Fruit fly (Drosophila melanogaster): ENCODE results near the gene CG10333.

Gene CG10333

dm6 chr2L:18590942-18591257, 15.7 kb upstream of the CG10333 start:
- no peak for TF ChIP-seq Hr39 (GFP tag; optimal IDR thresholded peaks at IDR 0.05)
- no peak for TF ChIP-seq CG8319 (GFP tag; optimal IDR thresholded peaks at IDR 0.05)
- TF ChIP-seq CG4318 (GFP tag; optimal IDR thresholded peaks at IDR 0.05) = no peak

dm6 chr2L:18596871-18597338, 9.7 kb upstream of the CG10333 start, which contains the start of gene amos:
Gene amos, minus strand, starts transcription at chr2L:18596921.
- TF ChIP-seq CG10669 (GFP tag; optimal IDR thresholded peaks at IDR 0.05) (no peak), Sox102F (GFP tag; optimal IDR thresholded peaks at IDR 0.05) (no peak), pdm3 (GFP tag; optimal IDR thresholded peaks at IDR 0.05) (no peak), CG8119 (GFP tag; IDR thresholded peaks at IDR 0.05) (no peak), CG31627 (GFP tag; optimal IDR thresholded peaks at IDR 0.05) (no peak), CG15336 (GFP tag; IDR thresholded peaks at IDR 0.05) (no peak)

- no peak for TF ChIP-seq CG6276 (GFP tag; optimal IDR thresholded peaks at IDR 0.05)
- TF ChIP-seq Sox102F (GFP tag; optimal IDR thresholded peaks at IDR 0.05) = no peak
- no peak for TF ChIP-seq cyc (GFP tag; optimal IDR thresholded peaks at IDR 0.05)
- no peak for TF ChIP-seq fd59A (GFP tag; optimal IDR thresholded peaks at IDR 0.05)
- no peak for TF ChIP-seq lz (GFP tag; optimal IDR thresholded peaks at IDR 0.05)
- no peak for TF ChIP-seq CG8632 (GFP tag; optimal IDR thresholded peaks at IDR 0.05)
- TF ChIP-seq Blimp-1 (GFP tag; optimal IDR thresholded peaks at IDR 0.05) = no peak
- TF ChIP-seq CG7368 (GFP tag; optimal IDR thresholded peaks at IDR 0.05) = no peak
- no peak for TF ChIP-seq CG31627 (GFP tag; optimal IDR thresholded peaks at IDR 0.05)
Measured at dm6 chr2L:18598150-18598723, 8.4 kb upstream of the CG10333 start.

- TF ChIP-seq Gug (GFP tag; IDR thresholded peaks at IDR 0.05) (no peak), CG8632 (GFP tag; optimal IDR thresholded peaks at IDR 0.05) (no peak), salr (GFP tag; optimal IDR thresholded peaks at IDR 0.05) (no peak), CG9139 (GFP tag; optimal IDR thresholded peaks at IDR 0.05) (no peak), fd59A (GFP tag; optimal IDR thresholded peaks at IDR 0.05) (no peak), Eip75B (GFP tag; optimal IDR thresholded peaks at IDR 0.05) (no peak), CG11294 (GFP tag; IDR thresholded peaks at IDR 0.05) (no peak), CG16779 (tag; optimal IDR thresholded peaks at IDR 0.05) (no peak), cyc (GFP tag; optimal IDR thresholded peaks at IDR 0.05) (no peak), CG11762 (GFP tag; optimal IDR thresholded peaks at IDR 0.05; ENCODE audit: insufficient read depth) (no peak)
Measured at dm6 chr2L:18599152-18599551, 7.5 kb upstream of the CG10333 start.

- peak; percentile 98 for TF ChIP-seq Ets96B (tag; optimal IDR thresholded peaks at IDR 0.05)
- TF ChIP-seq acj6 (GFP tag; optimal IDR thresholded peaks at IDR 0.05) = peak; percentile 99
- no peak for TF ChIP-seq fd85E (GFP tag; optimal IDR thresholded peaks at IDR 0.05)
- TF ChIP-seq Gug (GFP tag; IDR thresholded peaks at IDR 0.05) = peak; percentile 97
- TF ChIP-seq Lpt (GFP tag; optimal IDR thresholded peaks at IDR 0.05) = peak; percentile 97
- TF ChIP-seq Sox14 (GFP tag; optimal IDR thresholded peaks at IDR 0.05) = peak; percentile 99
- TF ChIP-seq topi (GFP tag; optimal IDR thresholded peaks at IDR 0.05) = peak; percentile 98
- peak; percentile 87 for TF ChIP-seq Hr38 (GFP tag; optimal IDR thresholded peaks at IDR 0.05)
- peak; percentile 98 for TF ChIP-seq Met (GFP tag; optimal IDR thresholded peaks at IDR 0.05)
- peak; percentile 99 for TF ChIP-seq CG31627 (GFP tag; optimal IDR thresholded peaks at IDR 0.05)
- TF ChIP-seq cyc (GFP tag; optimal IDR thresholded peaks at IDR 0.05) = peak; percentile 99
- TF ChIP-seq Hr39 (GFP tag; optimal IDR thresholded peaks at IDR 0.05) = peak; percentile 99
- no peak for TF ChIP-seq CG16779 (tag; optimal IDR thresholded peaks at IDR 0.05)
- peak; percentile 97 for TF ChIP-seq CG6808 (GFP tag; optimal IDR thresholded peaks at IDR 0.05)
- peak; percentile 99 for TF ChIP-seq pdm3 (GFP tag; optimal IDR thresholded peaks at IDR 0.05)
- peak; percentile 98 for TF ChIP-seq CG8319 (GFP tag; optimal IDR thresholded peaks at IDR 0.05)
- peak; percentile 99 for TF ChIP-seq esn (GFP tag; optimal IDR thresholded peaks at IDR 0.05)
- peak; percentile 96 for TF ChIP-seq CG6854 (GFP tag; optimal IDR thresholded peaks at IDR 0.05)
- peak; percentile 99 for TF ChIP-seq Hr4 (GFP tag; optimal IDR thresholded peaks at IDR 0.05)
- peak; percentile 96 for TF ChIP-seq spab (GFP tag; optimal IDR thresholded peaks at IDR 0.05)
- TF ChIP-seq net (GFP tag; optimal IDR thresholded peaks at IDR 0.05) = peak; percentile 98
- peak; percentile 99 for TF ChIP-seq CG11762 (GFP tag; optimal IDR thresholded peaks at IDR 0.05; ENCODE audit: insufficient read depth)
- TF ChIP-seq Sox15 (GFP tag; optimal IDR thresholded peaks at IDR 0.05) = peak; percentile 98
- TF ChIP-seq Ets21C (GFP tag; optimal IDR thresholded peaks at IDR 0.05) = peak; percentile 97
- TF ChIP-seq CG6276 (GFP tag; optimal IDR thresholded peaks at IDR 0.05) = no peak
- TF ChIP-seq Eip78C (GFP tag) = peak; percentile 100
- TF ChIP-seq dac (GFP tag; optimal IDR thresholded peaks at IDR 0.05) = peak; percentile 98
- TF ChIP-seq Eip75B (GFP tag; optimal IDR thresholded peaks at IDR 0.05) = peak; percentile 99
- peak; percentile 92 for TF ChIP-seq CG9139 (GFP tag; optimal IDR thresholded peaks at IDR 0.05)
- TF ChIP-seq CG10631 (GFP tag; optimal IDR thresholded peaks at IDR 0.05) = peak; percentile 98
- TF ChIP-seq salr (GFP tag; optimal IDR thresholded peaks at IDR 0.05) = peak in 1 of 2 experiments; percentile 97
Measured at dm6 chr2L:18604986-18605385, 1.6 kb upstream of the CG10333 start, which contains the start of gene CG10413. Gene CG10413, minus strand, starts transcription at chr2L:18605249.
